Worm (Caenorhabditis elegans) whole organism, L4 larva: ENCODE results near the gene F48E8.8.

Experiments used
- D1046.2 ChIP-seq: fragments of 200-800 bp; sonication (Bioruptor generic); IDR thresholded peaks from 2 replicates; pipeline ENCODE4 v1.3.6; 2022; ENCODE audit warnings: missing genetic modification characterization, missing compliant biosample characterization
- F10B5.3 ChIP-seq: sonication (generic microtip); optimal IDR thresholded peaks from 2 replicates; lab custom pipeline; 2016; ENCODE audit warnings: mild to moderate bottlenecking, missing genetic modification characterization, missing compliant biosample characterization
- F26F4.8 ChIP-seq: fragments of 200-800 bp; sonication (Bioruptor generic); conservative IDR thresholded peaks from 2 replicates; pipeline ENCODE4 v1.3.6; 2022; ENCODE audit warnings: missing genetic modification characterization, missing compliant biosample characterization
- F44E2.7 ChIP-seq: fragments of 200-800 bp; sonication (Bioruptor generic); IDR thresholded peaks from 2 replicates; pipeline ENCODE4 v2.1.2; 2022; ENCODE audit warnings: missing genetic modification characterization, missing compliant biosample characterization
- F49E8.2 ChIP-seq: sonication (generic microtip); optimal IDR thresholded peaks from 2 replicates; lab custom pipeline; 2016; ENCODE audit warnings: missing compliant biosample characterization, mild to moderate bottlenecking, missing genetic modification characterization, borderline replicate concordance
- T20F7.1 ChIP-seq: fragments of 200-800 bp; sonication (Bioruptor generic); optimal IDR thresholded peaks from 2 replicates; lab custom pipeline; 2018; ENCODE audit warnings: mild to moderate bottlenecking, missing genetic modification characterization, missing compliant biosample characterization
- T26A8.4 ChIP-seq: fragments of 200-800 bp; sonication (Bioruptor generic); IDR thresholded peaks from 2 replicates; pipeline ENCODE4 v1.3.6; 2022; ENCODE audit warnings: missing genetic modification characterization, missing compliant biosample characterization
- Y105C5A.15 ChIP-seq: fragments of 200-800 bp; sonication (Bioruptor generic); IDR thresholded peaks from 2 replicates; pipeline ENCODE4 v1.3.6; 2022; ENCODE audit warnings: missing genetic modification characterization, missing compliant biosample characterization
- Y5F2A.4 ChIP-seq: fragments of 200-800 bp; sonication (Bioruptor generic); optimal IDR thresholded peaks from 2 replicates; lab custom pipeline; 2018; ENCODE audit warnings: mild to moderate bottlenecking, missing genetic modification characterization, missing compliant biosample characterization
- aha-1 ChIP-seq: fragments of 150-350 bp; peaks from one replicate; lab custom pipeline; 2014; ENCODE audit warnings: missing biosample characterization, missing genetic modification characterization
- ceh-28 ChIP-seq: fragments of 150-350 bp; optimal IDR thresholded peaks from 2 replicates; lab custom pipeline; 2014; ENCODE audit warnings: missing biosample characterization, missing genetic modification reagents, missing genetic modification characterization
- ceh-32 ChIP-seq: sonication (generic microtip); optimal IDR thresholded peaks from 2 replicates; lab custom pipeline; 2016; ENCODE audit warnings: mild to moderate bottlenecking, missing genetic modification characterization, missing compliant biosample characterization; ENCODE audit not compliant: poor library complexity
- ceh-62 ChIP-seq: sonication (generic microtip); optimal IDR thresholded peaks from 2 replicates; lab custom pipeline; 2017; ENCODE audit warnings: missing biosample characterization, missing genetic modification characterization
- ceh-82 ChIP-seq: sonication (generic microtip); optimal IDR thresholded peaks from 2 replicates; lab custom pipeline; 2017; ENCODE audit warnings: missing biosample characterization, missing genetic modification characterization
- ces-1 ChIP-seq: fragments of 150-350 bp; sonication (generic microtip); optimal IDR thresholded peaks from 4 replicates; lab custom pipeline; 2014; ENCODE audit warnings: missing biosample characterization, missing genetic modification reagents, missing genetic modification characterization
- cey-2 ChIP-seq: sonication (generic microtip); optimal IDR thresholded peaks from 3 replicates; lab custom pipeline; 2017; ENCODE audit warnings: missing genetic modification characterization, mild to moderate bottlenecking, missing compliant biosample characterization, antibody characterized with exemption, borderline replicate concordance; ENCODE audit not compliant: insufficient read depth
- daf-19 ChIP-seq: fragments of 200-800 bp; sonication (Bioruptor generic); conservative IDR thresholded peaks from 2 replicates; pipeline ENCODE4 v1.3.6; 2022; ENCODE audit warnings: missing genetic modification characterization, missing compliant biosample characterization
- dmd-6 ChIP-seq: fragments of 200-800 bp; sonication (Bioruptor generic); IDR thresholded peaks from 2 replicates; pipeline ENCODE4 v1.3.6; 2022; ENCODE audit warnings: missing genetic modification reagents, missing genetic modification characterization, missing compliant biosample characterization
- dmd-9 ChIP-seq: fragments of 200-800 bp; sonication (Bioruptor generic); IDR thresholded peaks from 2 replicates; pipeline ENCODE4 v1.3.6; 2022; ENCODE audit warnings: missing genetic modification reagents, missing genetic modification characterization, missing compliant biosample characterization
- dpl-1 ChIP-seq: fragments of 150-350 bp; optimal IDR thresholded peaks from 2 replicates; lab custom pipeline; 2014; ENCODE audit warnings: missing biosample characterization, missing genetic modification reagents, missing genetic modification characterization
- duxl-1 ChIP-seq: sonication (generic microtip); optimal IDR thresholded peaks from 2 replicates; lab custom pipeline; 2016; ENCODE audit warnings: mild to moderate bottlenecking, missing genetic modification characterization, moderate library complexity, missing compliant biosample characterization; ENCODE audit not compliant: poor library complexity
- egl-43 ChIP-seq: fragments of 200-800 bp; sonication (Bioruptor generic); IDR thresholded peaks from 2 replicates; pipeline ENCODE4 v1.3.6; 2022; ENCODE audit warnings: missing genetic modification reagents, missing genetic modification characterization, missing compliant biosample characterization
- fos-1 ChIP-seq: fragments of 150-350 bp; optimal IDR thresholded peaks from 2 replicates; lab custom pipeline; 2014; ENCODE audit warnings: missing biosample characterization, missing genetic modification characterization
- hlh-11 ChIP-seq: fragments of 200-800 bp; sonication (Bioruptor generic); optimal IDR thresholded peaks from 2 replicates; lab custom pipeline; 2018; ENCODE audit warnings: mild to moderate bottlenecking, missing genetic modification characterization, missing compliant biosample characterization
- hlh-30 ChIP-seq: sonication (generic microtip); optimal IDR thresholded peaks from 2 replicates; lab custom pipeline; 2017; ENCODE audit warnings: antibody characterized with exemption, mild to moderate bottlenecking, missing genetic modification characterization, missing compliant biosample characterization; ENCODE audit not compliant: insufficient read depth
- hmg-1.1 ChIP-seq: fragments of 200-800 bp; sonication (Bioruptor generic); IDR thresholded peaks from 2 replicates; pipeline ENCODE4 v1.3.6; 2022; ENCODE audit warnings: missing genetic modification reagents, missing genetic modification characterization, missing compliant biosample characterization
- jun-1 ChIP-seq: fragments of 150-350 bp; optimal IDR thresholded peaks from 2 replicates; lab custom pipeline; 2014; ENCODE audit warnings: missing biosample characterization, missing genetic modification reagents, missing genetic modification characterization
- lim-7 ChIP-seq: fragments of 200-800 bp; sonication (Bioruptor generic); IDR thresholded peaks from 2 replicates; pipeline ENCODE4 v1.3.6; 2022; ENCODE audit warnings: missing genetic modification characterization, missing compliant biosample characterization
- lin-39 ChIP-seq: fragments of 150-350 bp; optimal IDR thresholded peaks from 2 replicates; lab custom pipeline; 2014; ENCODE audit warnings: missing biosample characterization, missing genetic modification reagents, missing genetic modification characterization
- lir-3 ChIP-seq: sonication (generic microtip); optimal IDR thresholded peaks from 2 replicates; lab custom pipeline; 2016; ENCODE audit warnings: mild to moderate bottlenecking, missing genetic modification characterization, missing compliant biosample characterization
- lsy-2 ChIP-seq, 2 experiments: fragments of 150-350 bp in 1 of 2; sonication (generic microtip) in 1 of 2; optimal IDR thresholded peaks; 2 replicates each; lab custom pipeline; 2014 to 2017; ENCODE audit warnings: missing biosample characterization in 2 of 2, missing genetic modification characterization in 2 of 2
- madf-9 ChIP-seq: fragments of 200-800 bp; sonication (Bioruptor generic); conservative IDR thresholded peaks from 2 replicates; pipeline ENCODE4 v1.3.6; 2022; ENCODE audit warnings: missing genetic modification reagents, missing genetic modification characterization, missing compliant biosample characterization
- mdt-29 ChIP-seq: fragments of 200-800 bp; sonication (Bioruptor generic); IDR thresholded peaks from 2 replicates; pipeline ENCODE4 v1.3.6; 2022; ENCODE audit warnings: missing genetic modification reagents, missing genetic modification characterization, missing compliant biosample characterization
- mxl-3 ChIP-seq: fragments of 200-800 bp; sonication (Bioruptor generic); optimal IDR thresholded peaks from 2 replicates; lab custom pipeline; 2018; ENCODE audit warnings: mild to moderate bottlenecking, missing genetic modification characterization, missing compliant biosample characterization
- nhr-102 ChIP-seq: sonication (generic microtip); optimal IDR thresholded peaks from 2 replicates; lab custom pipeline; 2016; ENCODE audit warnings: mild to moderate bottlenecking, missing genetic modification characterization, moderate library complexity, missing compliant biosample characterization
- nhr-25 ChIP-seq: sonication (generic microtip); optimal IDR thresholded peaks from 2 replicates; lab custom pipeline; 2017; ENCODE audit warnings: missing genetic modification characterization, mild to moderate bottlenecking, missing compliant biosample characterization, antibody characterized with exemption, moderate library complexity, borderline replicate concordance; ENCODE audit not compliant: insufficient read depth
- nhr-41 ChIP-seq: fragments of 200-800 bp; sonication (Bioruptor generic); IDR thresholded peaks from 2 replicates; pipeline ENCODE4 v1.3.6; 2022; ENCODE audit warnings: missing genetic modification reagents, missing genetic modification characterization, missing compliant biosample characterization
- php-3 ChIP-seq: fragments of 200-800 bp; sonication (Bioruptor generic); IDR thresholded peaks from 2 replicates; pipeline ENCODE4 v1.3.6; 2022; ENCODE audit warnings: missing genetic modification reagents, missing genetic modification characterization, missing compliant biosample characterization
- pqm-1 ChIP-seq: sonication (generic microtip); optimal IDR thresholded peaks from 2 replicates; lab custom pipeline; 2017; ENCODE audit warnings: missing biosample characterization, missing genetic modification characterization
- saeg-2 ChIP-seq: fragments of 200-800 bp; sonication (Bioruptor generic); IDR thresholded peaks from 2 replicates; pipeline ENCODE4 v1.3.6; 2022; ENCODE audit warnings: missing genetic modification reagents, missing genetic modification characterization, missing compliant biosample characterization
- sdz-12 ChIP-seq: fragments of 200-800 bp; sonication (Bioruptor generic); optimal IDR thresholded peaks from 2 replicates; lab custom pipeline; 2018; ENCODE audit warnings: mild to moderate bottlenecking, missing genetic modification characterization, missing compliant biosample characterization
- snpc-1.2 ChIP-seq: fragments of 200-800 bp; sonication (Bioruptor generic); IDR thresholded peaks from 2 replicates; pipeline ENCODE4 v1.3.6; 2022; ENCODE audit warnings: missing genetic modification reagents, missing genetic modification characterization, missing compliant biosample characterization
- spr-1 ChIP-seq: sonication (generic microtip); optimal IDR thresholded peaks from 2 replicates; lab custom pipeline; 2016; ENCODE audit warnings: mild to moderate bottlenecking, missing genetic modification characterization, missing compliant biosample characterization
- spr-3 ChIP-seq: fragments of 200-800 bp; sonication (Bioruptor generic); optimal IDR thresholded peaks from 2 replicates; lab custom pipeline; 2018; ENCODE audit warnings: mild to moderate bottlenecking, missing genetic modification characterization, missing compliant biosample characterization
- tag-97 ChIP-seq: fragments of 200-800 bp; sonication (Bioruptor generic); IDR thresholded peaks from 2 replicates; pipeline ENCODE4 v1.3.6; 2022; ENCODE audit warnings: missing genetic modification characterization, missing compliant biosample characterization
- tra-1 ChIP-seq: fragments of 200-800 bp; sonication (Bioruptor generic); IDR thresholded peaks from 2 replicates; pipeline ENCODE4 v1.3.6; 2022; ENCODE audit warnings: missing genetic modification reagents, missing genetic modification characterization, missing compliant biosample characterization
- vab-7 ChIP-seq: fragments of 200-800 bp; sonication (Bioruptor generic); IDR thresholded peaks from 2 replicates; pipeline ENCODE4 v1.3.6; 2022; ENCODE audit warnings: missing genetic modification reagents, missing genetic modification characterization, missing compliant biosample characterization
- zag-1 ChIP-seq: fragments of 150-350 bp; optimal IDR thresholded peaks from 2 replicates; lab custom pipeline; 2014; ENCODE audit warnings: missing biosample characterization, missing genetic modification characterization
- zfp-2 ChIP-seq: sonication (generic microtip); optimal IDR thresholded peaks from 2 replicates; lab custom pipeline; 2016; ENCODE audit warnings: mild to moderate bottlenecking, missing genetic modification characterization, missing compliant biosample characterization
- zfp-3 ChIP-seq: fragments of 200-800 bp; sonication (Bioruptor generic); conservative IDR thresholded peaks from 2 replicates; pipeline ENCODE4 v1.3.6; 2022; ENCODE audit warnings: missing genetic modification reagents, missing genetic modification characterization, missing compliant biosample characterization
- zip-11 ChIP-seq: fragments of 200-800 bp; sonication (Bioruptor generic); IDR thresholded peaks from 2 replicates; pipeline ENCODE4 v1.3.6; 2022; ENCODE audit warnings: missing genetic modification characterization, missing compliant biosample characterization
- zip-2 ChIP-seq: fragments of 150-350 bp; optimal IDR thresholded peaks from 2 replicates; lab custom pipeline; 2014; ENCODE audit warnings: missing biosample characterization, missing genetic modification characterization

The F48E8.8 gene

ce11 chrIII:5421406-5421805 is 28.2 kb downstream of the F48E8.8 start (continued):
- TF ChIP-seq madf-9 (no peak), zfp-2 (tag; lab: Kevin White, UChicago) (no peak), zfp-3 (GFP tag; lab: Robert Waterston, UW) (no peak), ceh-82 (tag; lab: Kevin White, UChicago) (no peak), lir-3 (tag; lab: Kevin White, UChicago) (no peak), nhr-25 (no peak), ces-1 (GFP tag; lab: Kevin White, UChicago) (no peak), Y105C5A.15 (GFP tag; lab: Robert Waterston, UW) (no peak), F26F4.8 (GFP tag; lab: Robert Waterston, UW) (no peak), tra-1 (no peak), nhr-41 (GFP tag; lab: Robert Waterston, UW) (no peak; the same call in 1 of the 2 replicates), pqm-1 (tag; lab: Kevin White, UChicago) (peak; percentile 25), lim-7 (GFP tag; lab: Robert Waterston, UW) (no peak), lin-39 (no peak), ceh-62 (tag; lab: Kevin White, UChicago) (no peak), hlh-11 (peak; percentile 72), duxl-1 (no peak), dmd-6 (GFP tag; lab: Robert Waterston, UW) (peak; percentile 71), dmd-9 (no peak), zip-2 (tag; lab: Kevin White, UChicago) (no peak), zag-1 (tag; lab: Kevin White, UChicago) (no peak), mxl-3 (GFP tag; lab: Kevin White, UChicago) (peak; percentile 61), F44E2.7 (GFP tag; lab: Robert Waterston, UW) (no peak), ceh-28 (tag; lab: Kevin White, UChicago) (no peak), cey-2 (tag; lab: Kevin White, UChicago) (no peak), hlh-30 (tag; lab: Kevin White, UChicago) (peak; percentile 13), dpl-1 (GFP tag; lab: Kevin White, UChicago) (no peak), php-3 (GFP tag; lab: Robert Waterston, UW) (no peak), daf-19 (no peak), spr-3 (GFP tag; lab: Kevin White, UChicago) (no peak), sdz-12 (no peak), lsy-2 (tag; optimal IDR thresholded peaks at IDR 0.05; lab: Kevin White, UChicago) (peak in 1 of 2 experiments; percentile 18), tag-97 (GFP tag; lab: Robert Waterston, UW) (no peak), egl-43 (no peak), D1046.2 (GFP tag; lab: Robert Waterston, UW) (no peak), Y5F2A.4 (no peak), hmg-1.1 (GFP tag; lab: Robert Waterston, UW) (0 out of 2 replicates have a peak, but pooled peaks have one; percentile 11), nhr-102 (tag; lab: Kevin White, UChicago) (no peak), spr-1 (tag; lab: Kevin White, UChicago) (no peak), mdt-29 (GFP tag; lab: Robert Waterston, UW) (no peak), snpc-1.2 (GFP tag; lab: Robert Waterston, UW) (no peak), T20F7.1 (GFP tag; lab: Kevin White, UChicago) (no peak), T26A8.4 (GFP tag; lab: Robert Waterston, UW) (no peak), fos-1 (tag; lab: Kevin White, UChicago) (no peak), F10B5.3 (tag; lab: Kevin White, UChicago) (no peak), aha-1 (tag; lab: Kevin White, UChicago) (no peak), vab-7 (GFP tag; lab: Robert Waterston, UW) (no peak), F49E8.2 (tag; lab: Kevin White, UChicago) (no peak), zip-11 (GFP tag; lab: Robert Waterston, UW) (no peak), saeg-2 (GFP tag; lab: Robert Waterston, UW) (no peak), jun-1 (no peak), ceh-32 (tag; lab: Kevin White, UChicago) (no peak)
